Worm (Caenorhabditis elegans) whole organism, midembryonic: Measurements from ENCODE around the gene C24H12.1.
A peak's percentile ranks its signal among the peaks of the same experiment; 100 is the strongest.
"Not testable (repeated sequence)": the region's sequence is repeated elsewhere in the genome, so short reads cannot be mapped to it uniquely, and the experiment has no call there.

Source experiments
- T22C8.4 ChIP-seq: fragments of 200-800 bp; sonication (Bioruptor generic); IDR thresholded peaks from 2 replicates; pipeline ENCODE4 v1.3.6; 2022; ENCODE audit warnings: missing genetic modification characterization, missing compliant biosample characterization
- cog-1 ChIP-seq: sonication (generic microtip); optimal IDR thresholded peaks from 2 replicates; lab custom pipeline; 2016; ENCODE audit warnings: missing genetic modification characterization, missing compliant biosample characterization
- flt-1 ChIP-seq: fragments of 200-800 bp; sonication (Bioruptor generic); IDR thresholded peaks from 2 replicates; pipeline ENCODE4 v1.3.6; 2022; ENCODE audit warnings: missing genetic modification characterization, missing compliant biosample characterization
- klf-2 ChIP-seq: fragments of 200-800 bp; sonication (Bioruptor generic); conservative IDR thresholded peaks from 2 replicates; pipeline ENCODE4 v1.3.6; 2022; ENCODE audit warnings: missing genetic modification reagents, missing genetic modification characterization, missing compliant biosample characterization
- med-1 ChIP-seq: sonication (generic microtip); optimal IDR thresholded peaks from 2 replicates; lab custom pipeline; 2017; ENCODE audit warnings: missing genetic modification characterization, mild to moderate bottlenecking, missing compliant biosample characterization, antibody characterized with exemption, missing genetic modification reagents; ENCODE audit not compliant: insufficient read depth
- ref-1 ChIP-seq: fragments of 200-800 bp; sonication (Bioruptor generic); conservative IDR thresholded peaks from 2 replicates; pipeline ENCODE4 v1.3.6; 2022; ENCODE audit warnings: missing genetic modification reagents, missing genetic modification characterization, missing compliant biosample characterization
- tab-1 ChIP-seq: fragments of 200-800 bp; sonication (Bioruptor generic); IDR thresholded peaks from 2 replicates; pipeline ENCODE4 v1.3.6; 2022; ENCODE audit warnings: missing genetic modification characterization, missing compliant biosample characterization
- ztf-23 ChIP-seq: fragments of 200-800 bp; sonication (Bioruptor generic); IDR thresholded peaks from 2 replicates; pipeline ENCODE4 v1.3.6; 2022; ENCODE audit warnings: missing genetic modification reagents, missing genetic modification characterization, missing compliant biosample characterization
- ztf-29 ChIP-seq: fragments of 200-800 bp; sonication (Bioruptor generic); IDR thresholded peaks from 2 replicates; pipeline ENCODE4 v1.3.6; 2022; ENCODE audit warnings: missing genetic modification reagents, missing genetic modification characterization, missing compliant biosample characterization

C24H12.1 gene

DNA sequence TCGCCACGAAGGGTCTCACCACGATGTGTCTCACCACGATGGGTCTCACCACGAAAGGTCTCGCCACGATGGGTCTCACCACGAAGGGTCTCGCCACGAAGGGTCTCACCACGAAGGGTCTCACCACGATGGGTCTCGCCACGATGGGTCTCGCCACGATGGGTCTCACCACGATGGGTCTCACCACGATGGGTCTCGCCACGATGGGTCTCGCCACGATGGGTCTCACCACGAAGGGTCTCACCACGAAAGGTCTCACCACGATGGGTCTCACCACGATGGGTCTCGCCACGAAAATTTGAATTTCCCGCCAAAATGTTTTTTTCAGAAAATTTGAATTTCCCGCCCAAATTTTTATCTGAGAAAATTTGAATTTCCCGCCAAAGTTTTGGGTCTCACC lies 11.0 kb downstream of the C24H12.1 start:
- 0 out of 2 replicates have a peak, but pooled peaks have one; percentile 33 for TF ChIP-seq flt-1 (GFP tag; lab: Robert Waterston, UW)

DNA sequence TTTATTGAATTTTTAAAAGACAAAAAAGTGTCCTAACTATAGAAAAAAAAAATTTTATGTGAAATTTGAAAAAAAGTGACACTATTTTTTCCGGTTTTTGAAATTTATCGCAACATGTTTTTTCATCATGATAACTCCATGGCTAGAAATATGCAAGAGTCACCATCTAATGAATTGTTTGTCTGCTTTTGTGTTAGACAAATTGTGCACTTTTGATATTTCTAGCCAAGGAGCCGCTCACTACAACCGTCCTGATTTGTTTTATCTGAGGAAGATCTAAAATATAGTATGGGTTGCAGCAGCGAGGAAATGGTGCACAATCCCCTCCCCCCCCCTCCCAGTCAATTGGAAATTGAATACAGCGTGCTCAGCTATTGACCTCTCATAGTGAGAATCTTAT lies 13.4 kb downstream of the C24H12.1 start, which contains the start of gene W10D9.1:
Gene W10D9.1 (plus strand): TSS at position 301 of the 400 bp plus-strand sequence.
- not testable (repeated sequence) for TF ChIP-seq T22C8.4; klf-2 (GFP tag; lab: Robert Waterston, UW); ztf-29 (GFP tag; lab: Robert Waterston, UW)

DNA sequence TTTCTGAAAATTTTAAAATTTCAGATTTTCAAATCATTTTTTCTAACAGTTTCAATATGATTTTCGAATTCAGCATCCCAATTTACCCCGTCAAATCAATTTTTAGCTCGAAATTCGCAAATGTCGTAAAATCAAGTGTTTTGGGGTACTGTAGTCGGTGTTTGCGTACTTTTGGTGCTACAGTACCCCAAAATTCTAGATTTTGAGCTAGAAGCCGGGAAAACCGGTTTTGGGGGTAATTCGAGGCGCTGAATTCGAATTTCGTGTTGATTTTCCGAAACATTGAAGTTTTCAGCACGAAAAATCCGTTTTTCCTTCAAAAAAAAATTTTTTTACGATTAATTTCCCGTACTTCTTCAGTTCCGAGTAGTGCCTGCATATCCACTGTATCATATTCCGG lies 15.2 kb downstream of the C24H12.1 start:
- TF ChIP-seq klf-2 (GFP tag; lab: Robert Waterston, UW) (no peak), cog-1 (no peak), tab-1 (GFP tag; lab: Robert Waterston, UW) (no peak), med-1 (no peak), ref-1 (GFP tag; lab: Robert Waterston, UW) (no peak), T22C8.4 (no peak), flt-1 (GFP tag; lab: Robert Waterston, UW) (no peak), ztf-29 (GFP tag; lab: Robert Waterston, UW) (no peak), ztf-23 (GFP tag; lab: Robert Waterston, UW) (no peak)

DNA sequence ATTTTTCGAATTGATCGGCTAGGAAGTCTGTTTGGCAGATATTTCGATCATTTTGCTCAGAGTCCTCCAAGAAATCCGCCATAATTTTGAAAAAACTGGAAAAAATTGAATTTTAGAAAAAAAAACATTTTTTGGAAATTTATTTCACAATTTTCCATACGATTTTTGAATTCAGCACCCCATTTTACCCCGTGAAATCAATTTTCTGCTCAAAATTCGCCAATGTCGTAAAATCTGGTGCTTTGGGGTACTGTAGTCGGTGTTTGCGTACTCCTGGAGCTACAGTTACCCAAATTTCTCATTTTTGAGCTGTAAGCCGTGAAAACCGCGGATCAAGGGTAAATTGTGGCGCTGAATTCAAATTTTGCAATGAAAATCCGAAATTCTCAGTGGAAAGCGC lies 16.6 kb downstream of the C24H12.1 start, which contains the start of gene gvd-1:
Gene gvd-1 (minus strand): TSS at position 101 of the 400 bp plus-strand sequence.
- TF ChIP-seq ztf-23 (GFP tag; lab: Robert Waterston, UW) (no peak), tab-1 (GFP tag; lab: Robert Waterston, UW) (no peak), klf-2 (GFP tag; lab: Robert Waterston, UW) (no peak), med-1 (no peak), cog-1 (no peak), ref-1 (GFP tag; lab: Robert Waterston, UW) (no peak), T22C8.4 (0 out of 2 replicates have a peak, but pooled peaks have one; percentile 9), flt-1 (GFP tag; lab: Robert Waterston, UW) (no peak)

DNA sequence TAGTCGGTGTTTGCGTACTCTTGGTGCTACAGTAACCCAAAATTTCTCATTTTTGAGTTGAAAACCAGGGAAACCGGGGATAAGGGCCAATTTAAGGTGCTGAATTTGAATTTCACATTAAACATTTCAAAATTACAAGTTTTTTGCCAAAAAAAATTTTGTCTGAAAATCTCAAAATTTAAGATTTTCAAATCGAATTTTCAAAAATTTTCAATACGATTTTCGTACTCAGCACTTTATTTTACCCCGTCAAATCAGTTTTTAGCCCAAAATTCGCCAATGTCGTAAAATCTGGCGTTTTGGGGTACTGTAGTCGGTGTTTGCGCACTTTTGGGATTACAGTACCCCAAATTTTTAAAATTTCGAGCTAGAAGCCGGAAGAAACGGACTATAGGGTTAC lies 19.6 kb downstream of the C24H12.1 start, which contains the start of gene W10D9.3:
Gene W10D9.3 (minus strand): TSS at position 101 of the 400 bp plus-strand sequence.
- no peak for TF ChIP-seq flt-1 (GFP tag; lab: Robert Waterston, UW)
- TF ChIP-seq ztf-29 (GFP tag; lab: Robert Waterston, UW): no peak
- no peak for TF ChIP-seq med-1
- TF ChIP-seq cog-1: no peak
- no peak for TF ChIP-seq ref-1 (GFP tag; lab: Robert Waterston, UW)
- TF ChIP-seq tab-1 (GFP tag; lab: Robert Waterston, UW): no peak
- no peak for TF ChIP-seq ztf-23 (GFP tag; lab: Robert Waterston, UW)
- no peak for TF ChIP-seq klf-2 (GFP tag; lab: Robert Waterston, UW)
- TF ChIP-seq T22C8.4: no peak

DNA sequence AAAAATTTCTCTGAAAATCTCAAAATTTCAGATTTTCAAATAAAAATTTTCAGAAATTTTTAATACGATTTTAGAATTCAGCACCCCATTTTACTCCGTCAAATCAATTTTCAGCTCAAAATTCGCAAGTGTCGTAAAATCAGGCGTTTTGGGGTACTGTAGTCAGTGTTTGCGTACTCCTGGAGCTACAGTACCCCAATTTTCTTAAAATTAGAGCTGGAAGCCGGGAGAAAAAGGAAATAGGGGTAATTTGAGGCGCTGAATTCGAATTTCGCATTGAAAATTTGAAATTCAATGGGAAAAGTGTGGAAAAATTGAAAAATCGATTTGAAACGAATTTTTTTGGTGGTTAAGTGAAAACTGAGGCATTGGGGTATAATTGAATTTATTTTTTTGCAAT lies 20.1 kb downstream of the C24H12.1 start:
- no peak for TF ChIP-seq ref-1 (GFP tag; lab: Robert Waterston, UW)
- TF ChIP-seq T22C8.4: no peak
- no peak for TF ChIP-seq med-1
- no peak for TF ChIP-seq ztf-29 (GFP tag; lab: Robert Waterston, UW)
- TF ChIP-seq tab-1 (GFP tag; lab: Robert Waterston, UW): no peak
- no peak for TF ChIP-seq cog-1
- TF ChIP-seq flt-1 (GFP tag; lab: Robert Waterston, UW): no peak
- TF ChIP-seq ztf-23 (GFP tag; lab: Robert Waterston, UW): no peak
- TF ChIP-seq klf-2 (GFP tag; lab: Robert Waterston, UW): no peak

DNA sequence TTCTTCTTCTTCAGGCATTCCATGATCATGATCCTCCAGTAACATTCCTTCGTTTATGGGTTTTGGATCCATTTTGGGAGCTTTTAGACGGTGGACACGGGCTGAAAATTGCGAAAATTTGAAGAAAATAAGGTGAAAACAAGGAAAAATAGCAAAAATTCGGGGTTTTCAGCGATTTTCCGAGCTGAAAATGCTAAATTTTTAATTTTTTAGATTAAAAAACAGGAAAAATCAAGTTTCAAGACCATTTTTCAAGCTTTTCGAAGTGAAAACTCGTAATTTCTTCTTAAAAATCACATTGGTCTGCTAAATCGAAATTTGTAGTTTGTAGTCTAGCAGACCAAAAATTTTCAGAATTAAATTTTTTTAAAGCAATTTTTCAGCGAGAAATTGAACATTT lies 26.1 kb downstream of the C24H12.1 start, which contains the start of gene nfyb-1:
Gene nfyb-1 (minus strand): TSS at position 101 of the 400 bp plus-strand sequence.
- TF ChIP-seq T22C8.4: no peak
- TF ChIP-seq med-1: no peak
- no peak for TF ChIP-seq tab-1 (GFP tag; lab: Robert Waterston, UW)
- TF ChIP-seq flt-1 (GFP tag; lab: Robert Waterston, UW): no peak
- TF ChIP-seq ztf-23 (GFP tag; lab: Robert Waterston, UW): no peak
- TF ChIP-seq klf-2 (GFP tag; lab: Robert Waterston, UW): no peak
- TF ChIP-seq ztf-29 (GFP tag; lab: Robert Waterston, UW): no peak
- no peak for TF ChIP-seq ref-1 (GFP tag; lab: Robert Waterston, UW)
- no peak for TF ChIP-seq cog-1

DNA sequence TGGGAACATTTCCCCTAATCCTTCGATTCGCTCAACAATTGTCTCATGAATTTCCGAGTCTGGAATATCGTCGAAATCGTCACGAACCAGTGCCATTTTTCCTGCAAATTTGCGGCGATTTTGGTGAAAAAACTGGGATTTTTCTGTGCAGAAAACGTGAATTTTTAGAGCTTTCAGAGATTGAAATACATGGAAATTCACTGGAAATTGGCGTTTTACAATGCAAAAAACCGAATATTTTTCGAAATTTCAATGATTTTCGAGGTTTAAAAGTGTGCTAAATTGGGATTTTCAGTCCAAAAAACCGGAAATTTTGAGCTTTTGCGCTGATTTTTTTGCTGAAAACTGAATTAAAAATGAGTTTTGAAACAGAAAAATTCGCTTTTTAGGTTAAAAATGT lies 29.2 kb downstream of the C24H12.1 start, which contains the start of gene tomm-22:
Gene tomm-22 (minus strand): TSS at position 101 of the 400 bp plus-strand sequence.
- TF ChIP-seq tab-1 (GFP tag; lab: Robert Waterston, UW): no peak
- TF ChIP-seq med-1: no peak
- TF ChIP-seq cog-1: no peak
- TF ChIP-seq T22C8.4: no peak
- TF ChIP-seq ztf-23 (GFP tag; lab: Robert Waterston, UW): no peak
- no peak for TF ChIP-seq ref-1 (GFP tag; lab: Robert Waterston, UW)
- no peak for TF ChIP-seq klf-2 (GFP tag; lab: Robert Waterston, UW)
- TF ChIP-seq ztf-29 (GFP tag; lab: Robert Waterston, UW): no peak
- no peak for TF ChIP-seq flt-1 (GFP tag; lab: Robert Waterston, UW)

DNA sequence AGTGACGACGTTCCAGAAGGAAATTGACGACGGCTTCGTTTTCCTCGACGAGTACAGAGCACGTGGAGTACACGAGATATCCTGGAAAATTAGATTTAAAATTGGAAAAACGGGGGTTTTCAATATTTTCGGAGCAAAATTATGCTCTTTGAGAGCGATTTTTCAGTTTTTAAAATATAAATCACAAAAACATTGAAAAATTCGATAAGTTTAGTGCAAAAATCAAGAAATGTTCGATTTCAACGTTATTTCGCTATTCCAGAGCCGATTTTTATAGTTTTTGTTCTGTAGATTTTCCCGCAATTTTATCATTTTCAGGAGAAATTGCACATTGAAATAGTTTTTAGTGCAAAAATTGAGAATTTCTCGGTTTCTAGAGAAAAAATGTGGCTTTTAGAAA lies 32.0 kb downstream of the C24H12.1 start, which contains the start of gene W07E6.5:
Gene W07E6.5 (plus strand): TSS at position 301 of the 400 bp plus-strand sequence.
- TF ChIP-seq ztf-29 (GFP tag; lab: Robert Waterston, UW) (no peak), cog-1 (no peak), flt-1 (GFP tag; lab: Robert Waterston, UW) (no peak), tab-1 (GFP tag; lab: Robert Waterston, UW) (no peak), T22C8.4 (no peak)

DNA sequence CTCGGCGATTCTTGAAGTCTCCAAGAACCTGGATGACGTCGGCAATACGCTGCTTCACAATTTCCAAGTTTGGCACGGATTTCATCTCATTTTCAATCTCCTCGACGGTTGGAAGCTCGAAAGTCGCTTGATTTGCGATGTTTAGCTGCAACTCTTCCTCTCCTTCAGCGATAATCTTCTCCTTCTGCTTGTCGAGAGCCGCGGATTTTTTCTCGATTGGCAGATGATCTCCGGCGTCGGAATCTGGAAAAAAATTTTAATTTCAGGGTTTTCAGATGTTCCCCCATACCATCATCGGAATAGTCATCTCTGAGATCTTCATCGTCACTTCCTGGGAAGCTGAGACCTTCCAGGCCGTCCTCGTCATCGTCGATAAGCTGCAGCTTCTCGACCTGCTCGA lies 34.1 kb downstream of the C24H12.1 start:
- no peak for TF ChIP-seq klf-2 (GFP tag; lab: Robert Waterston, UW)
